Fruit fly (Drosophila melanogaster) whole organism, embryonic: ENCODE data around the gene CG4465.

ENCODE experiments used
- CG15269 ChIP-seq: fragments of 200-800 bp; sonication (Bioruptor generic); optimal IDR thresholded peaks from 2 replicates; lab custom pipeline; 2018; ENCODE audit warnings: missing biosample characterization, mild to moderate bottlenecking, missing genetic modification characterization, moderate library complexity
- CG2875 ChIP-seq: fragments of 200-800 bp; sonication (Bioruptor generic); optimal IDR thresholded peaks from 2 replicates; lab custom pipeline; 2017; ENCODE audit warnings: missing biosample characterization, mild to moderate bottlenecking, missing genetic modification characterization, missing genetic modification reagents
- CG33557 ChIP-seq: fragments of 200-800 bp; sonication (Bioruptor generic); optimal IDR thresholded peaks from 2 replicates; lab custom pipeline; 2019; ENCODE audit warnings: missing biosample characterization, mild to moderate bottlenecking, missing genetic modification characterization, moderate library complexity
- br ChIP-seq: fragments of >200 bp; optimal IDR thresholded peaks from 2 replicates; lab custom pipeline; 2017
- ewg ChIP-seq: fragments of 200-800 bp; sonication (Bioruptor generic); optimal IDR thresholded peaks from 3 replicates; lab custom pipeline; 2017; ENCODE audit warnings: mild to moderate bottlenecking, missing biosample characterization, missing genetic modification reagents, missing genetic modification characterization
- psq ChIP-seq: fragments of 200-800 bp; sonication (Bioruptor generic); optimal IDR thresholded peaks from 2 replicates; lab custom pipeline; 2017; ENCODE audit warnings: missing biosample characterization, missing genetic modification characterization
- tin ChIP-seq: fragments of 200-800 bp; sonication (Bioruptor generic); optimal IDR thresholded peaks from 3 replicates; lab custom pipeline; 2016; ENCODE audit warnings: missing biosample characterization, missing genetic modification characterization

dm6 chr3R:19875118-19875887 lies 42.3 kb downstream of the CG4465 start, which contains the start of gene Mrp5:
- TF ChIP-seq br (lab: Kevin White, UChicago) (no peak), tin (peak; percentile 32), CG15269 (tag; lab: Kevin White, UChicago) (peak; percentile 41), psq (no peak), CG2875 (no peak), ewg (GFP tag; lab: Kevin White, UChicago) (peak; percentile 95), CG33557 (GFP tag; lab: Kevin White, UChicago) (no peak)
